Worm (Caenorhabditis elegans) whole organism, L3 larva: ENCODE data around the gene arp-1.
"Not testable (repeated sequence)": the region's sequence is repeated elsewhere in the genome, so short reads cannot be mapped to it uniquely, and the experiment has no call there.

ENCODE experiments used
- R02D3.7 ChIP-seq: fragments of 150-350 bp; optimal IDR thresholded peaks from 2 replicates; lab custom pipeline; 2014; ENCODE audit warnings: missing biosample characterization, missing genetic modification characterization
- ZK546.5 ChIP-seq: sonication (generic microtip); optimal IDR thresholded peaks from 2 replicates; lab custom pipeline; 2017; ENCODE audit warnings: missing biosample characterization, missing genetic modification characterization
- ama-1 ChIP-seq: fragments of 150-350 bp; optimal IDR thresholded peaks from 2 replicates; lab custom pipeline; 2018
- ceh-16 ChIP-seq: sonication (generic microtip); optimal IDR thresholded peaks from 2 replicates; lab custom pipeline; 2017; ENCODE audit warnings: missing biosample characterization, missing genetic modification characterization
- ceh-28 ChIP-seq: fragments of 150-350 bp; optimal IDR thresholded peaks from 2 replicates; lab custom pipeline; 2014; ENCODE audit warnings: missing biosample characterization, missing genetic modification reagents, missing genetic modification characterization
- ceh-9 ChIP-seq: sonication (generic microtip); optimal IDR thresholded peaks from 2 replicates; lab custom pipeline; 2018; ENCODE audit warnings: missing biosample characterization, missing genetic modification characterization
- elt-2 ChIP-seq: sonication (generic microtip); optimal IDR thresholded peaks from 2 replicates; lab custom pipeline; 2016; ENCODE audit warnings: missing genetic modification reagents, mild to moderate bottlenecking, missing genetic modification characterization, missing compliant biosample characterization
- eor-1 ChIP-seq, 2 experiments: fragments of 150-350 bp; optimal IDR thresholded peaks; 2 replicates each; lab custom pipeline; 2014 to 2018; ENCODE audit warnings: missing biosample characterization in 2 of 2, missing genetic modification characterization in 2 of 2
- jun-1 ChIP-seq: fragments of 150-350 bp; optimal IDR thresholded peaks from 2 replicates; lab custom pipeline; 2014; ENCODE audit warnings: missing biosample characterization, missing genetic modification reagents, missing genetic modification characterization
- lin-15B ChIP-seq: fragments of 150-350 bp; optimal IDR thresholded peaks from 2 replicates; lab custom pipeline; 2014; ENCODE audit warnings: missing biosample characterization, missing genetic modification characterization
- nhr-12 ChIP-seq: fragments of 150-350 bp; optimal IDR thresholded peaks from 2 replicates; lab custom pipeline; 2014; ENCODE audit warnings: missing biosample characterization, missing genetic modification characterization
- pha-4 ChIP-seq: fragments of 150-350 bp; optimal IDR thresholded peaks from 2 replicates; lab custom pipeline; 2014; ENCODE audit warnings: missing biosample characterization, missing genetic modification reagents, missing genetic modification characterization
- pqm-1 ChIP-seq: fragments of 150-350 bp; optimal IDR thresholded peaks from 2 replicates; lab custom pipeline; 2017; ENCODE audit warnings: missing biosample characterization, missing genetic modification characterization, inconsistent platforms
- sea-2 ChIP-seq: fragments of 150-350 bp; sonication (generic microtip); optimal IDR thresholded peaks from 4 replicates; lab custom pipeline; 2014; ENCODE audit warnings: missing biosample characterization, missing genetic modification reagents, missing genetic modification characterization
- skn-1 ChIP-seq: fragments of 150-350 bp; optimal IDR thresholded peaks from 2 replicates; lab custom pipeline; 2014; ENCODE audit warnings: missing biosample characterization, missing genetic modification characterization
- tbx-2 ChIP-seq: sonication (generic microtip); optimal IDR thresholded peaks from 2 replicates; lab custom pipeline; 2016; ENCODE audit warnings: mild to moderate bottlenecking, missing genetic modification characterization, missing compliant biosample characterization
- zag-1 ChIP-seq: fragments of 150-350 bp; optimal IDR thresholded peaks from 2 replicates; lab custom pipeline; 2014; ENCODE audit warnings: missing biosample characterization, missing genetic modification characterization

Gene arp-1

DNA sequence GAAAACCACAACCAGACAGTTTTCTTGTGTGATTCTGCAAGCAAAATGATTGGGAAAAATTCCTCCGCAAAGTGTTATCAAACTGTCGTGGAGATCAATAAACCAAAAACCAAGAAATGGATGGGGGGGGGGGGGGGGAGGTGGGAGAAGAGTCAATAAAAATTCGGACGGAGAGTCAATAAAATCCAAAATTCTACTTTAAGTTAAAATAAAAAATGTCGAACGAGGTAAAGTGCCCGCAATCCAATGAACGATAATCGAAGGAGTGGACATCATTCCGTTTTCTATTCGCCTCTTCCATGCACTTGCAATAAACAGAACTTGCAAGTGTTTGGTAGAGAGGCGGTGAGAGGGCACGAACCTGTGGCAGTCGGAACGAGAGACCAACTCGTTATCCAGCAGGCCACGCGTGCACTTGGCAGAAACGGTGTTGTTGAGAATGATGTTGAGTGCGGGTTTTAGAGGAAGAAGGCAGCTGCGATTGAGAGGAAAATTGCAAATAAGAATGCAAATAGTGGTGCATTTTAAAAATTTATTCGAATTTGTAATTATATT lies 45.7 kb downstream of the arp-1 start, which contains the start of gene gst-27 (continued):
- no peak for TF ChIP-seq sea-2 (GFP tag; lab: Kevin White, UChicago)
- peak; percentile 86 for TF ChIP-seq pha-4 (tag; lab: Kevin White, UChicago)
- peak; percentile 80 for TF ChIP-seq tbx-2 (tag; lab: Kevin White, UChicago)
- peak; percentile 36 for TF ChIP-seq ama-1 (lab: Kevin White, UChicago)
- no peak for TF ChIP-seq nhr-12 (tag; lab: Kevin White, UChicago)
- TF ChIP-seq skn-1 (tag; lab: Kevin White, UChicago): peak; percentile 56
- TF ChIP-seq ZK546.5 (tag; lab: Kevin White, UChicago): no peak
- no peak for TF ChIP-seq eor-1 (tag; optimal IDR thresholded peaks at IDR 0.05; lab: Kevin White, UChicago)
- TF ChIP-seq pqm-1: peak; percentile 45

DNA sequence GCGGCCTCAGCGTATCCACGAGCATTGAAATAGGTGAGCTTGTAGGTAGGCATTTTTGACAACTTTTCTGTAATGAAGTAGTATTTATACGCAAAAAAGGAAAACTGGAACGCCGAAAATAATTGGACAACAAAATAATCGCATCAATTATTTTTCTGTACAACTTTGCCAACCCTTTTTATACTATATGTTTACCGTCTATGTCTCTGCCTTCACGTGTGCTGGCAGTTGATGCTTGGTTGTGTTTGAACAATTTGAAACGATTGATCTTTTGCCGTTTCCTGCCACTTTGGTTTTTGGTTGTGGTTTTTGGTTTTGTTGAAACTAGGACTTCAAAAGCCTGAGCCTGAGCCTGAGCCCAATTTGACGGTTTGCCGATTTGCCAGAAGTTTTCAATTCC lies 47.2 kb downstream of the arp-1 start, which contains the start of gene gst-28:
TSS of gene gst-28 (minus strand) at position 238 of the 400 bp plus-strand sequence.
- TF ChIP-seq nhr-12 (tag; lab: Kevin White, UChicago): no peak
- TF ChIP-seq jun-1 (tag; lab: Kevin White, UChicago): no peak
- no peak for TF ChIP-seq eor-1 (tag; optimal IDR thresholded peaks at IDR 0.05; lab: Kevin White, UChicago)
- TF ChIP-seq lin-15B (tag; lab: Kevin White, UChicago): no peak
- TF ChIP-seq pqm-1: peak; percentile 41
- peak; percentile 15 for TF ChIP-seq elt-2 (tag; lab: Kevin White, UChicago)
- TF ChIP-seq pha-4 (tag; lab: Kevin White, UChicago): peak; percentile 40
- no peak for TF ChIP-seq ceh-28 (tag; lab: Kevin White, UChicago)
- TF ChIP-seq R02D3.7 (tag; lab: Kevin White, UChicago): no peak
- TF ChIP-seq, all 47 proteins: peak for 3

DNA sequence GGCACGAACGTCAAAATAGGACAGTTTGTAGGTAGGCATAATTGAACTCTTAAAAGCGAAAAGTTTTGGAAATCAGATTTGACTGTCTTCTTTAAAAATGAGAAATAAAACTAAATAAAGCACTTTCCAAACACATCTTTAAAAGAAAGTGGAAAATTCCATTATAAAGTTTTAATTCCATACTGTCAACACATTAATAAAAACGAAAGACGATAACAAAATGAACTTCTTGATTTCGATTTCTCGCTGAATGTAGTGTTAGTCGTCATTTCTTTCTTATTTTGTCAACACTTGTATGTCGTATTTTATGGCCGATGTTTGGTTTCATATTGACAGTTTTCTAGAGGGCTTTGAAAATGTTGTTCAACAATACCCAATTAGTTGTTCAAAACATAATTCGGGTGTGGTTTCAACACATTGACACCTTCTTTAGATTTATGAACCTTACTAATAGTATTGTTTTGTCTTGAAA lies 49.7 kb downstream of the arp-1 start, which contains the start of gene gst-29:
TSS of gene gst-29 (minus strand) at position 51 of the 472 bp plus-strand sequence.
- peak; percentile 33 for TF ChIP-seq pqm-1
- no peak for TF ChIP-seq jun-1 (tag; lab: Kevin White, UChicago)
- peak; percentile 6 for TF ChIP-seq elt-2 (tag; lab: Kevin White, UChicago)
- peak; percentile 43 for TF ChIP-seq pha-4 (tag; lab: Kevin White, UChicago)
- TF ChIP-seq ceh-28 (tag; lab: Kevin White, UChicago): no peak

DNA sequence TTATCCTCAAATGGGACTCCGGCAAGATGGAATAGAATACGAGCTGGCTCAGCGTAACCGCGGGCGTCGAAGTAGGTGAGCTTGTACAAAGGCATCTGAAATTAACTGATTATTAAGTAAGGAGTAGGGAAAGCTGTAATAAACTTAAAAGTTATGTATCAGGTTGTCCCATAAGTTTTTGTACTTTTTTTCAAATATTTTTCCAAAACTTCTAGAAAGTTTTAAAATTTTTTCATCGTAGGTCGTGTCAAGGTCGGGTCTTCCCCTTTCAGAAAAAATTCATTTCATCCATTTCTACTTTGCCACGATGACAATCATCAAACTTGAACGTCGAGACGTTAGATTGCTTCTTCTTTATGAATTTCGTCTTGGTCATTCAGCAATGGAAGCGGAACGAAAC lies 51.7 kb downstream of the arp-1 start, which contains the start of gene gst-39:
TSS of gene gst-39 (minus strand) at position 101 of the 400 bp plus-strand sequence.
- TF ChIP-seq ceh-16; ceh-9; zag-1 (tag; lab: Kevin White, UChicago): not testable (repeated sequence)
